Worm (Caenorhabditis elegans): ENCODE data around the gene slc-17.7.

DNA sequence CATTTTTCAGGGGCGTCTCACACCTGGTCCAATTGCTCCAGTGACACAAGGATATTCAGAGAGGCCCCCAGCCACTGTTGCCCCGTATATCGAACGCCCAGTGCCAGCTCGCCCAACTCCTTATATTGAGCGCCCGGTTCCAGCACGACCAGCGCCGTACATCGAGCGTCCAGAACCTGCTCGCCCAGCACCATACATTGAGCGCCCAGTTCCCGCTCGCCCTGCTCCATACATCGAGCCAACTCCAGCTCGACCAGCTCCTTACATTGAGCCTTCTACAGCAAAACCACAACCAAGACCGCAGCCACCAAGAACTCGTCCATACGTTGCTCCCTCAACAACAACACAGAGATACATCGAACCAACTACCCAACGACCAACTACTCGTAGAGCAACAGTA is 43.5 kb downstream of the slc-17.7 start:
- TF ChIP-seq flt-1 (GFP tag; IDR thresholded peaks at IDR 0.05): no peak
- no peak for TF ChIP-seq ztf-23 (GFP tag; IDR thresholded peaks at IDR 0.05)
- TF ChIP-seq cog-1 (tag; optimal IDR thresholded peaks at IDR 0.05): no peak
- TF ChIP-seq ref-1 (GFP tag; conservative IDR thresholded peaks at IDR 0.05): no peak
- TF ChIP-seq klf-2 (GFP tag; conservative IDR thresholded peaks at IDR 0.05): no peak

All from whole organism, midembryonic.